Worm (Caenorhabditis elegans) whole organism, L1 larva: ENCODE data around the gene sre-55.

ENCODE experiments used
- ceh-82 ChIP-seq, 3 experiments: fragments of 150-350 bp in 1 of 3; sonication (generic microtip) in 2 of 3; optimal IDR thresholded peaks; 2 replicates each; lab custom pipeline; 2014 to 2017; ENCODE audit warnings: missing biosample characterization in 3 of 3, missing genetic modification characterization in 3 of 3
- dpl-1 ChIP-seq, 3 experiments: fragments of 150-350 bp in 2 of 3; sonication (generic microtip) in 1 of 3; optimal IDR thresholded peaks; 2 replicates each; lab custom pipeline; 2014 to 2017; ENCODE audit warnings: missing biosample characterization in 3 of 3, missing genetic modification characterization in 3 of 3, missing genetic modification reagents in 3 of 3
- elt-3 ChIP-seq, 6 experiments: fragments of 150-350 bp in 1 of 6; sonication (generic microtip); optimal IDR thresholded peaks; 2 replicates each; lab custom pipeline; 2017 to 2018; ENCODE audit warnings: missing biosample characterization in 6 of 6, missing genetic modification characterization in 6 of 6, inconsistent platforms in 1 of 6
- fos-1 ChIP-seq: fragments of 150-350 bp; optimal IDR thresholded peaks from 2 replicates; lab custom pipeline; 2014; ENCODE audit warnings: missing biosample characterization, missing genetic modification characterization
- hlh-17 ChIP-seq: fragments of 200-800 bp; sonication (Bioruptor generic); optimal IDR thresholded peaks from 2 replicates; lab custom pipeline; 2018; ENCODE audit warnings: missing genetic modification characterization, mild to moderate bottlenecking, missing compliant biosample characterization, moderate library complexity, borderline replicate concordance
- nhr-11 ChIP-seq: fragments of 150-350 bp; optimal IDR thresholded peaks from 2 replicates; lab custom pipeline; 2014; ENCODE audit warnings: missing biosample characterization, missing genetic modification characterization
- nhr-237 ChIP-seq: fragments of 150-350 bp; optimal IDR thresholded peaks from 2 replicates; lab custom pipeline; 2014; ENCODE audit warnings: missing biosample characterization, missing genetic modification characterization
- nhr-90 ChIP-seq: sonication (generic microtip); optimal IDR thresholded peaks from 2 replicates; lab custom pipeline; 2016; ENCODE audit warnings: mild to moderate bottlenecking, missing genetic modification characterization, missing compliant biosample characterization; ENCODE audit not compliant: poor library complexity
- pag-3 ChIP-seq: sonication (generic microtip); optimal IDR thresholded peaks from 2 replicates; lab custom pipeline; 2017; ENCODE audit warnings: missing genetic modification characterization, mild to moderate bottlenecking, missing compliant biosample characterization, antibody characterized with exemption, borderline replicate concordance; ENCODE audit not compliant: insufficient read depth
- snpc-4 ChIP-seq: fragments of 150-350 bp; optimal IDR thresholded peaks from 2 replicates; lab custom pipeline; 2014; ENCODE audit warnings: missing biosample characterization, missing genetic modification characterization
- unc-62 ChIP-seq: fragments of 150-350 bp; optimal IDR thresholded peaks from 2 replicates; lab custom pipeline; 2014; ENCODE audit warnings: missing biosample characterization, missing genetic modification reagents, missing genetic modification characterization
- zag-1 ChIP-seq: fragments of 150-350 bp; optimal IDR thresholded peaks from 2 replicates; lab custom pipeline; 2014; ENCODE audit warnings: missing biosample characterization, missing genetic modification characterization
- ztf-11 ChIP-seq, 2 experiments: sonication (generic microtip); optimal IDR thresholded peaks; 2 replicates each; lab custom pipeline; 2016 to 2017; ENCODE audit warnings: missing genetic modification characterization in 2 of 2, missing biosample characterization in 1 of 2, missing compliant biosample characterization in 1 of 2

DNA sequence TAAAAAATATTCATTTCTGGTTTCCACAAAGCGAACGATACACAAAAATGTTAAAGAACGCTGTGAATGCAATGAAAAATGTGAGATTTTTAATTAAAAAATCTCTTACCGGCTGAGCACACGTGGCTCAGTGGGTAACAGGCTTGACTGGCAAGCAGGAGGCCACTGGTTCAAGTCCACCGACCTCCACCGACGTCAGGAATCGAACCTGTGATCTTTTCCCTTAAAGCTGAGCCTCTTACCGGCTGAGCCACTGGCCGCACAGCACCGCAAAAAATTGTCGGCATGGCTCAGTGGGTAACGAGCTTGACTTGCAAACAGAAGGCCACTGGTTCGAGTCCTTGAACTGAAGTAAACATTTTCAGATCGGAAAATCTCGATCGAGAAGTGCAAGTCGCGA lies 15.7 kb downstream of the sre-55 start, which contains the start of gene C44C11.6:
- TF ChIP-seq snpc-4 (tag; lab: Kevin White, UChicago) (no peak), zag-1 (no peak), pag-3 (tag; lab: Kevin White, UChicago) (no peak), ztf-11 (tag; optimal IDR thresholded peaks at IDR 0.05; lab: Kevin White, UChicago) (no peak), ceh-82 (tag; optimal IDR thresholded peaks at IDR 0.05; lab: Kevin White, UChicago) (no peak), fos-1 (no peak), hlh-17 (GFP tag; lab: Kevin White, UChicago) (no peak), nhr-90 (tag; lab: Kevin White, UChicago) (no peak), dpl-1 (GFP tag; optimal IDR thresholded peaks at IDR 0.05; lab: Kevin White, UChicago) (no peak), nhr-11 (tag; lab: Kevin White, UChicago) (no peak), unc-62 (GFP tag; lab: Kevin White, UChicago) (no peak), elt-3 (tag; optimal IDR thresholded peaks at IDR 0.05; lab: Kevin White, UChicago) (no peak), nhr-237 (tag; lab: Kevin White, UChicago) (no peak)
